Fruit fly (Drosophila melanogaster) whole organism, embryonic: ENCODE data around the gene CG9391.
A peak's percentile ranks its signal among the peaks of the same experiment; 100 is the strongest.

ENCODE experiments used
- Asciz ChIP-seq: fragments of 200-800 bp; sonication (Bioruptor generic); optimal IDR thresholded peaks from 2 replicates; lab custom pipeline; 2017; ENCODE audit warnings: missing biosample characterization, mild to moderate bottlenecking, missing genetic modification characterization, missing genetic modification reagents
- Atf3 ChIP-seq: fragments of 200-800 bp; sonication (Bioruptor generic); optimal IDR thresholded peaks from 3 replicates; lab custom pipeline; 2016; ENCODE audit warnings: missing biosample characterization, missing genetic modification characterization
- C15 ChIP-seq: fragments of 200-800 bp; sonication (Bioruptor generic); IDR thresholded peaks from 3 replicates; pipeline ENCODE4 v1.3.6; 2022; ENCODE audit warnings: missing biosample characterization, missing genetic modification characterization
- CG1024 ChIP-seq: fragments of 200-800 bp; sonication (Bioruptor generic); IDR thresholded peaks from 2 replicates; pipeline ENCODE4 v1.3.6; 2022; ENCODE audit warnings: missing biosample characterization, missing genetic modification characterization
- CG12236 ChIP-seq: fragments of 200-800 bp; sonication (Bioruptor generic); optimal IDR thresholded peaks from 2 replicates; lab custom pipeline; 2016; ENCODE audit warnings: missing biosample characterization, missing genetic modification characterization
- CG13123 ChIP-seq: fragments of 200-800 bp; sonication (Bioruptor generic); optimal IDR thresholded peaks from 2 replicates; lab custom pipeline; 2016; ENCODE audit warnings: missing biosample characterization, missing genetic modification characterization
- CG14014 ChIP-seq: fragments of 200-800 bp; sonication (Bioruptor generic); IDR thresholded peaks from 2 replicates; pipeline ENCODE4 v1.3.6; 2022; ENCODE audit warnings: missing biosample characterization, missing genetic modification characterization
- CG14710 ChIP-seq: fragments of 200-800 bp; sonication (Bioruptor generic); optimal IDR thresholded peaks from 3 replicates; lab custom pipeline; 2019; ENCODE audit warnings: missing biosample characterization, mild to moderate bottlenecking, missing genetic modification characterization, moderate library complexity
- CG15269 ChIP-seq: fragments of 200-800 bp; sonication (Bioruptor generic); optimal IDR thresholded peaks from 2 replicates; lab custom pipeline; 2018; ENCODE audit warnings: missing biosample characterization, mild to moderate bottlenecking, missing genetic modification characterization, moderate library complexity
- CG17568 ChIP-seq: fragments of 200-800 bp; sonication (Bioruptor generic); optimal IDR thresholded peaks from 2 replicates; lab custom pipeline; 2018; ENCODE audit warnings: missing biosample characterization, mild to moderate bottlenecking, missing genetic modification characterization, moderate library complexity
- CG17829 ChIP-seq: fragments of 200-800 bp; optimal IDR thresholded peaks from 2 replicates; lab custom pipeline; 2019; ENCODE audit warnings: missing biosample characterization, mild to moderate bottlenecking, missing genetic modification characterization, moderate library complexity
- CG30020 ChIP-seq: fragments of 200-800 bp; optimal IDR thresholded peaks from 2 replicates; lab custom pipeline; 2019; ENCODE audit warnings: missing biosample characterization, mild to moderate bottlenecking, missing genetic modification characterization, moderate library complexity
- CG3847 ChIP-seq: fragments of 200-800 bp; sonication (Bioruptor generic); IDR thresholded peaks from 2 replicates; pipeline ENCODE4 v1.3.6; 2022; ENCODE audit warnings: missing biosample characterization, missing genetic modification characterization
- CG4282 ChIP-seq: fragments of 200-800 bp; sonication (Bioruptor generic); optimal IDR thresholded peaks from 2 replicates; lab custom pipeline; 2016; ENCODE audit warnings: missing biosample characterization, missing genetic modification characterization
- CG4424 ChIP-seq: fragments of 200-800 bp; sonication (Bioruptor generic); optimal IDR thresholded peaks from 3 replicates; lab custom pipeline; 2016; ENCODE audit warnings: missing biosample characterization, missing genetic modification characterization
- CG7271 ChIP-seq: fragments of 200-800 bp; sonication (Bioruptor generic); optimal IDR thresholded peaks from 2 replicates; lab custom pipeline; 2018; ENCODE audit warnings: missing biosample characterization, mild to moderate bottlenecking, missing genetic modification characterization, moderate library complexity
- CG7372 ChIP-seq: fragments of 200-800 bp; sonication (Bioruptor generic); IDR thresholded peaks from 2 replicates; pipeline ENCODE4 v1.3.6; 2022; ENCODE audit warnings: missing biosample characterization, missing genetic modification characterization
- CG9876 ChIP-seq: fragments of 200-800 bp; sonication (Bioruptor generic); optimal IDR thresholded peaks from 2 replicates; lab custom pipeline; 2016; ENCODE audit warnings: missing biosample characterization, missing genetic modification characterization
- CG9932 ChIP-seq: fragments of 200-800 bp; sonication (Bioruptor generic); IDR thresholded peaks from 2 replicates; pipeline ENCODE4 v1.3.6; 2022; ENCODE audit warnings: missing biosample characterization, missing genetic modification characterization
- CoRest ChIP-seq: fragments of 200-800 bp; sonication (Bioruptor generic); optimal IDR thresholded peaks from 3 replicates; lab custom pipeline; 2018; ENCODE audit warnings: missing biosample characterization, mild to moderate bottlenecking, missing genetic modification characterization, moderate library complexity
- D19B ChIP-seq: fragments of 200-800 bp; sonication (Bioruptor generic); optimal IDR thresholded peaks from 2 replicates; lab custom pipeline; 2017; ENCODE audit warnings: missing biosample characterization, mild to moderate bottlenecking, missing genetic modification characterization
- Fer3 ChIP-seq: fragments of 200-800 bp; sonication (Bioruptor generic); optimal IDR thresholded peaks from 2 replicates; lab custom pipeline; 2018; ENCODE audit warnings: missing biosample characterization, mild to moderate bottlenecking, missing genetic modification characterization, moderate library complexity
- Jarid2 ChIP-seq: fragments of 200-800 bp; sonication (Bioruptor generic); optimal IDR thresholded peaks from 3 replicates; lab custom pipeline; 2017; ENCODE audit warnings: mild to moderate bottlenecking, missing biosample characterization, missing genetic modification reagents, missing genetic modification characterization
- Oaz ChIP-seq: fragments of 200-800 bp; sonication (Bioruptor generic); IDR thresholded peaks from 2 replicates; pipeline ENCODE4 v1.3.6; 2022; ENCODE audit warnings: missing biosample characterization, missing genetic modification characterization
- Poxn ChIP-seq: fragments of 200-800 bp; sonication (Bioruptor generic); IDR thresholded peaks from 2 replicates; pipeline ENCODE4 v1.3.6; 2022; ENCODE audit warnings: missing biosample characterization, missing genetic modification characterization
- Ravus ChIP-seq: fragments of 200-800 bp; sonication (Bioruptor generic); IDR thresholded peaks from 2 replicates; pipeline ENCODE4 v1.3.6; 2022; ENCODE audit warnings: missing biosample characterization, missing genetic modification characterization
- Rfx ChIP-seq: fragments of 200-800 bp; sonication (Bioruptor generic); IDR thresholded peaks from 2 replicates; pipeline ENCODE4 v1.3.6; 2022; ENCODE audit warnings: missing biosample characterization, missing genetic modification characterization
- Sin3A ChIP-seq: fragments of >200 bp; optimal IDR thresholded peaks from 2 replicates; lab custom pipeline; 2018
- Sox102F ChIP-seq: fragments of 200-800 bp; sonication (Bioruptor generic); optimal IDR thresholded peaks from 2 replicates; lab custom pipeline; 2018; ENCODE audit warnings: missing biosample characterization, mild to moderate bottlenecking, missing genetic modification characterization, moderate library complexity
- btn ChIP-seq: fragments of 200-800 bp; sonication (Bioruptor generic); optimal IDR thresholded peaks from 2 replicates; lab custom pipeline; 2016; ENCODE audit warnings: missing biosample characterization, missing genetic modification characterization
- croc ChIP-seq: fragments of 200-800 bp; sonication (Bioruptor generic); conservative IDR thresholded peaks from 3 replicates; pipeline ENCODE4 v1.3.6; 2022; ENCODE audit warnings: missing biosample characterization, missing genetic modification characterization
- gro ChIP-seq: fragments of 200-800 bp; sonication (Bioruptor generic); optimal IDR thresholded peaks from 2 replicates; lab custom pipeline; 2016; ENCODE audit warnings: missing biosample characterization, missing genetic modification characterization
- h ChIP-seq: fragments of >200 bp; optimal IDR thresholded peaks from 2 replicates; lab custom pipeline; 2017
- hb ChIP-seq: fragments of 200-800 bp; sonication (Bioruptor generic); IDR thresholded peaks from 3 replicates; pipeline ENCODE4 v1.3.6; 2022; ENCODE audit warnings: missing biosample characterization, missing genetic modification characterization; ENCODE audit not compliant: partially characterized antibody
- hbn ChIP-seq: fragments of 200-800 bp; sonication (Bioruptor generic); IDR thresholded peaks from 2 replicates; pipeline ENCODE4 v1.3.6; 2022; ENCODE audit warnings: missing biosample characterization, missing genetic modification characterization; ENCODE audit not compliant: partially characterized antibody
- klu ChIP-seq: fragments of 200-800 bp; sonication (Bioruptor generic); IDR thresholded peaks from 2 replicates; pipeline ENCODE4 v1.3.6; 2022; ENCODE audit warnings: missing biosample characterization, missing genetic modification characterization
- lab ChIP-seq: fragments of 200-800 bp; sonication (Bioruptor generic); optimal IDR thresholded peaks from 3 replicates; lab custom pipeline; 2017; ENCODE audit warnings: missing biosample characterization, missing genetic modification characterization, mild to moderate bottlenecking, moderate library complexity, missing genetic modification reagents
- nau ChIP-seq: fragments of 200-800 bp; sonication (Bioruptor generic); optimal IDR thresholded peaks from 3 replicates; lab custom pipeline; 2017; ENCODE audit warnings: missing biosample characterization, mild to moderate bottlenecking, missing genetic modification characterization, missing genetic modification reagents
- onecut ChIP-seq: fragments of 200-800 bp; sonication (Bioruptor generic); IDR thresholded peaks from 2 replicates; pipeline ENCODE4 v1.3.6; 2022; ENCODE audit warnings: missing biosample characterization, missing genetic modification characterization
- p53 ChIP-seq: fragments of 200-800 bp; sonication (Bioruptor generic); optimal IDR thresholded peaks from 2 replicates; lab custom pipeline; 2016; ENCODE audit warnings: missing biosample characterization, missing genetic modification characterization
- pho ChIP-seq: fragments of 200-800 bp; sonication (Bioruptor generic); optimal IDR thresholded peaks from 2 replicates; lab custom pipeline; 2016; ENCODE audit warnings: missing biosample characterization, missing genetic modification characterization
- row ChIP-seq: fragments of 200-800 bp; sonication (Bioruptor generic); IDR thresholded peaks from 3 replicates; pipeline ENCODE4 v1.3.6; 2022; ENCODE audit warnings: missing biosample characterization, missing genetic modification characterization
- run ChIP-seq: fragments of 200-800 bp; sonication (Bioruptor generic); optimal IDR thresholded peaks from 3 replicates; lab custom pipeline; 2018; ENCODE audit warnings: missing biosample characterization, mild to moderate bottlenecking, missing genetic modification characterization
- shn ChIP-seq: fragments of 200-800 bp; sonication (Bioruptor generic); optimal IDR thresholded peaks from 3 replicates; lab custom pipeline; 2016; ENCODE audit warnings: missing biosample characterization, missing genetic modification characterization
- sima ChIP-seq: fragments of 200-800 bp; sonication (Bioruptor generic); optimal IDR thresholded peaks from 2 replicates; lab custom pipeline; 2016; ENCODE audit warnings: missing biosample characterization, missing genetic modification characterization
- tll ChIP-seq, 2 experiments: fragments of 200-800 bp in 1 of 2; fragments of >200 bp in 1 of 2; sonication (Bioruptor generic) in 1 of 2; optimal IDR thresholded peaks; 2 replicates each; lab custom pipeline; 2017 to 2019; ENCODE audit warnings: missing biosample characterization in 2 of 2, missing genetic modification characterization in 2 of 2, mild to moderate bottlenecking in 1 of 2, moderate library complexity in 1 of 2
- toy ChIP-seq: fragments of 200-800 bp; sonication (Bioruptor generic); IDR thresholded peaks from 2 replicates; pipeline ENCODE4 v1.3.6; 2022; ENCODE audit warnings: missing biosample characterization, missing genetic modification characterization
- trh ChIP-seq: fragments of 200-800 bp; sonication (Bioruptor generic); optimal IDR thresholded peaks from 2 replicates; lab custom pipeline; 2016; ENCODE audit warnings: missing biosample characterization, missing genetic modification characterization
- tx ChIP-seq: fragments of 200-800 bp; sonication (Bioruptor generic); optimal IDR thresholded peaks from 2 replicates; lab custom pipeline; 2016; ENCODE audit warnings: missing biosample characterization, missing genetic modification characterization

The CG9391 gene

dm6 chr3L:21276296-21277257 lies 8.4 kb upstream of the CG9391 start (continued):
- no peak for TF ChIP-seq C15 (GFP tag; lab: Robert Waterston, UW)
- no peak for TF ChIP-seq h
- TF ChIP-seq CoRest (tag; lab: Kevin White, UChicago), result peak; percentile 76
- TF ChIP-seq croc, result peak; percentile 24; the same call in 1 of the 3 replicates
- TF ChIP-seq tll (GFP tag; optimal IDR thresholded peaks at IDR 0.05; lab: Kevin White, UChicago), result peak in 1 of 2 experiments; percentile 88
- peak; percentile 45 for TF ChIP-seq lab (GFP tag; lab: Kevin White, UChicago)
- TF ChIP-seq CG15269 (tag; lab: Kevin White, UChicago), result peak; percentile 57
- no peak for TF ChIP-seq Oaz (GFP tag; lab: Robert Waterston, UW)
- no peak for TF ChIP-seq CG1024 (GFP tag; lab: Robert Waterston, UW)
- peak; percentile 44 for TF ChIP-seq Fer3 (tag; lab: Kevin White, UChicago)
- TF ChIP-seq btn (GFP tag; lab: Kevin White, UChicago), result no peak
- peak; percentile 21 for TF ChIP-seq CG30020 (tag; lab: Kevin White, UChicago)
- TF ChIP-seq pho (GFP tag; lab: Kevin White, UChicago), result peak; percentile 47
- no peak for TF ChIP-seq CG13123 (GFP tag; lab: Kevin White, UChicago)
- no peak for TF ChIP-seq klu
- TF ChIP-seq CG4282 (GFP tag; lab: Kevin White, UChicago), result no peak
- TF ChIP-seq shn (GFP tag; lab: Kevin White, UChicago), result peak; percentile 67
- TF ChIP-seq Ravus, result no peak
- TF ChIP-seq p53 (GFP tag; lab: Kevin White, UChicago), result no peak
- peak; percentile 42; the same call in 1 of the 2 replicates for TF ChIP-seq CG3847 (GFP tag; lab: Robert Waterston, UW)
- 0 out of 2 replicates have a peak, but pooled peaks have one; percentile 5 for TF ChIP-seq onecut (GFP tag; lab: Robert Waterston, UW)
- no peak for TF ChIP-seq Poxn (GFP tag; lab: Robert Waterston, UW)
- peak; percentile 39 for TF ChIP-seq gro (GFP tag; lab: Kevin White, UChicago)
- peak; percentile 77 for TF ChIP-seq CG17829 (tag; lab: Kevin White, UChicago)
- no peak for TF ChIP-seq trh (GFP tag; lab: Kevin White, UChicago)
- TF ChIP-seq Jarid2 (GFP tag; lab: Kevin White, UChicago), result peak; percentile 4
- TF ChIP-seq row (GFP tag; lab: Robert Waterston, UW), result peak; percentile 72
- TF ChIP-seq nau (GFP tag; lab: Kevin White, UChicago), result no peak
- 0 out of 2 replicates have a peak, but pooled peaks have one; percentile 15 for TF ChIP-seq CG7372 (GFP tag; lab: Robert Waterston, UW)
- TF ChIP-seq CG4424, result peak; percentile 52
- TF ChIP-seq Asciz (GFP tag; lab: Kevin White, UChicago), result peak; percentile 73
- no peak for TF ChIP-seq toy (GFP tag; lab: Robert Waterston, UW)
- TF ChIP-seq CG9932 (GFP tag; lab: Robert Waterston, UW), result peak; percentile 46
- TF ChIP-seq sima (GFP tag; lab: Kevin White, UChicago), result peak; percentile 25
- peak; percentile 18 for TF ChIP-seq D19B (GFP tag; lab: Kevin White, UChicago)
- no peak for TF ChIP-seq hbn
- TF ChIP-seq CG9876 (GFP tag; lab: Kevin White, UChicago), result peak; percentile 22
- peak; percentile 71 for TF ChIP-seq CG14710 (tag; lab: Kevin White, UChicago)
- no peak for TF ChIP-seq Sin3A (lab: Kevin White, UChicago)
- TF ChIP-seq Atf3 (GFP tag; lab: Kevin White, UChicago), result no peak
- no peak for TF ChIP-seq CG17568 (GFP tag; lab: Kevin White, UChicago)
- TF ChIP-seq Rfx (GFP tag; lab: Robert Waterston, UW), result peak; percentile 33
- peak; percentile 43 for TF ChIP-seq tx
- no peak for TF ChIP-seq CG7271 (tag; lab: Kevin White, UChicago)
- TF ChIP-seq CG12236, result peak; percentile 27
- peak; percentile 19; the same call in 1 of the 2 replicates for TF ChIP-seq CG14014 (GFP tag; lab: Robert Waterston, UW)
- TF ChIP-seq Sox102F (GFP tag; lab: Kevin White, UChicago), result peak; percentile 73
- no peak for TF ChIP-seq run
- TF ChIP-seq hb, result no peak
